Fruit fly (Drosophila melanogaster) whole organism, embryonic: ENCODE data around the gene JMJD5.

Experiments
- CG10462 ChIP-seq: fragments of 200-800 bp; sonication (Bioruptor generic); optimal IDR thresholded peaks from 2 replicates; lab custom pipeline; 2016; ENCODE audit warnings: missing biosample characterization, missing genetic modification characterization
- CG11456 ChIP-seq: fragments of 200-800 bp; sonication (Bioruptor generic); IDR thresholded peaks from 3 replicates; pipeline ENCODE4 v1.3.6; 2022; ENCODE audit warnings: missing biosample characterization, missing genetic modification characterization
- CG12219 ChIP-seq: fragments of 200-800 bp; sonication (Bioruptor generic); optimal IDR thresholded peaks from 3 replicates; lab custom pipeline; 2018; ENCODE audit warnings: missing biosample characterization, mild to moderate bottlenecking, missing genetic modification characterization
- CG1233 ChIP-seq: fragments of 200-800 bp; sonication (Bioruptor generic); optimal IDR thresholded peaks from 4 replicates; lab custom pipeline; 2018; ENCODE audit warnings: missing biosample characterization, mild to moderate bottlenecking, missing genetic modification characterization
- CG15479 ChIP-seq: fragments of 200-800 bp; sonication (Bioruptor generic); optimal IDR thresholded peaks from 3 replicates; lab custom pipeline; 2019; ENCODE audit warnings: missing biosample characterization, mild to moderate bottlenecking, missing genetic modification characterization, moderate library complexity
- CG17361 ChIP-seq: fragments of 200-800 bp; sonication (Bioruptor generic); IDR thresholded peaks from 3 replicates; pipeline ENCODE4 v1.3.6; 2022; ENCODE audit warnings: missing biosample characterization, missing genetic modification characterization
- CG2129 ChIP-seq: fragments of 200-800 bp; sonication (Bioruptor generic); IDR thresholded peaks from 2 replicates; pipeline ENCODE4 v1.3.6; 2022; ENCODE audit warnings: missing biosample characterization, missing genetic modification characterization; ENCODE audit not compliant: partially characterized antibody
- CG3065 ChIP-seq: fragments of 200-800 bp; sonication (Bioruptor generic); optimal IDR thresholded peaks from 2 replicates; lab custom pipeline; 2016; ENCODE audit warnings: missing biosample characterization, missing genetic modification characterization
- CG3995 ChIP-seq: fragments of 200-800 bp; sonication (Bioruptor generic); optimal IDR thresholded peaks from 3 replicates; lab custom pipeline; 2016; ENCODE audit warnings: missing biosample characterization, missing genetic modification characterization
- CG4282 ChIP-seq: fragments of 200-800 bp; sonication (Bioruptor generic); optimal IDR thresholded peaks from 2 replicates; lab custom pipeline; 2016; ENCODE audit warnings: missing biosample characterization, missing genetic modification characterization
- CG6765 ChIP-seq: fragments of 200-800 bp; sonication (Bioruptor generic); optimal IDR thresholded peaks from 3 replicates; lab custom pipeline; 2017; ENCODE audit warnings: missing biosample characterization, mild to moderate bottlenecking, missing genetic modification characterization
- CG8089 ChIP-seq: fragments of 200-800 bp; sonication (Bioruptor generic); optimal IDR thresholded peaks from 3 replicates; lab custom pipeline; 2016; ENCODE audit warnings: missing biosample characterization, missing genetic modification characterization
- CG8388 ChIP-seq: fragments of 200-800 bp; sonication (Bioruptor generic); optimal IDR thresholded peaks from 2 replicates; lab custom pipeline; 2019; ENCODE audit warnings: missing biosample characterization, mild to moderate bottlenecking, missing genetic modification characterization, moderate library complexity
- CG9932 ChIP-seq: fragments of 200-800 bp; sonication (Bioruptor generic); IDR thresholded peaks from 2 replicates; pipeline ENCODE4 v1.3.6; 2022; ENCODE audit warnings: missing biosample characterization, missing genetic modification characterization
- CHES-1-like ChIP-seq: fragments of 200-800 bp; sonication (Bioruptor generic); optimal IDR thresholded peaks from 2 replicates; lab custom pipeline; 2016; ENCODE audit warnings: missing biosample characterization, missing genetic modification characterization
- CTCF ChIP-seq: fragments of 200-800 bp; sonication (Bioruptor generic); optimal IDR thresholded peaks from 2 replicates; lab custom pipeline; 2017; ENCODE audit warnings: missing biosample characterization, mild to moderate bottlenecking, missing genetic modification characterization, moderate library complexity
- Dbx ChIP-seq: fragments of 200-800 bp; sonication (Bioruptor generic); IDR thresholded peaks from 3 replicates; pipeline ENCODE4 v1.3.6; 2022; ENCODE audit warnings: missing biosample characterization, missing genetic modification characterization
- Deaf1 ChIP-seq: fragments of 200-800 bp; optimal IDR thresholded peaks from 3 replicates; lab custom pipeline; 2019; ENCODE audit warnings: missing biosample characterization, mild to moderate bottlenecking, missing genetic modification characterization, moderate library complexity
- GATAe ChIP-seq: fragments of 200-800 bp; sonication (Bioruptor generic); conservative IDR thresholded peaks from 2 replicates; pipeline ENCODE4 v1.3.6; 2022; ENCODE audit warnings: missing biosample characterization, missing genetic modification characterization
- H2.0 ChIP-seq: fragments of 200-800 bp; sonication (Bioruptor generic); IDR thresholded peaks from 2 replicates; pipeline ENCODE4 v1.3.6; 2022; ENCODE audit warnings: missing biosample characterization, missing genetic modification characterization
- HmgD ChIP-seq: fragments of 200-800 bp; sonication (Bioruptor generic); optimal IDR thresholded peaks from 3 replicates; lab custom pipeline; 2016; ENCODE audit warnings: missing biosample characterization, missing genetic modification characterization
- Hr51 ChIP-seq, 2 experiments: fragments of 200-800 bp; sonication (Bioruptor generic); optimal IDR thresholded peaks; 2 replicates in 1 of 2; 3 replicates in 1 of 2; lab custom pipeline; 2016 to 2018; ENCODE audit warnings: missing biosample characterization in 2 of 2, missing genetic modification characterization in 2 of 2, mild to moderate bottlenecking in 1 of 2, moderate library complexity in 1 of 2
- MESR4 ChIP-seq: fragments of 200-800 bp; sonication (Bioruptor generic); optimal IDR thresholded peaks from 2 replicates; lab custom pipeline; 2018; ENCODE audit warnings: missing biosample characterization, mild to moderate bottlenecking, missing genetic modification characterization, moderate library complexity
- NC2α ChIP-seq: fragments of 200-800 bp; sonication (Bioruptor generic); optimal IDR thresholded peaks from 2 replicates; lab custom pipeline; 2016; ENCODE audit warnings: missing biosample characterization, missing genetic modification characterization
- Rfx ChIP-seq: fragments of 200-800 bp; sonication (Bioruptor generic); IDR thresholded peaks from 2 replicates; pipeline ENCODE4 v1.3.6; 2022; ENCODE audit warnings: missing biosample characterization, missing genetic modification characterization
- Sox102F ChIP-seq: fragments of 200-800 bp; sonication (Bioruptor generic); optimal IDR thresholded peaks from 2 replicates; lab custom pipeline; 2018; ENCODE audit warnings: missing biosample characterization, mild to moderate bottlenecking, missing genetic modification characterization, moderate library complexity
- Sry-δ ChIP-seq: fragments of 200-800 bp; sonication (Bioruptor generic); optimal IDR thresholded peaks from 2 replicates; lab custom pipeline; 2016; ENCODE audit warnings: missing biosample characterization, missing genetic modification characterization
- Usf ChIP-seq: fragments of 200-800 bp; sonication (Bioruptor generic); optimal IDR thresholded peaks from 2 replicates; lab custom pipeline; 2017; ENCODE audit warnings: missing genotype, missing biosample characterization, missing genetic modification characterization
- Xbp1 ChIP-seq: fragments of 200-800 bp; sonication (Bioruptor generic); optimal IDR thresholded peaks from 3 replicates; lab custom pipeline; 2016; ENCODE audit warnings: missing biosample characterization, mild to moderate bottlenecking, missing genetic modification characterization
- bcd ChIP-seq: fragments of 200-800 bp; sonication (Bioruptor generic); optimal IDR thresholded peaks from 2 replicates; lab custom pipeline; 2017; ENCODE audit warnings: missing biosample characterization, mild to moderate bottlenecking, missing genetic modification characterization
- br ChIP-seq: fragments of >200 bp; optimal IDR thresholded peaks from 2 replicates; lab custom pipeline; 2017
- ems ChIP-seq: fragments of 200-800 bp; sonication (Bioruptor generic); optimal IDR thresholded peaks from 3 replicates; lab custom pipeline; 2016; ENCODE audit warnings: missing biosample characterization, missing genetic modification characterization
- ftz-f1 ChIP-seq: fragments of 200-800 bp; sonication (Bioruptor generic); optimal IDR thresholded peaks from 2 replicates; lab custom pipeline; 2016; ENCODE audit warnings: missing biosample characterization, missing genetic modification characterization
- inv ChIP-seq: fragments of 200-800 bp; sonication (Bioruptor generic); IDR thresholded peaks from 2 replicates; pipeline ENCODE4 v1.3.6; 2022; ENCODE audit warnings: missing biosample characterization, missing genetic modification characterization; ENCODE audit not compliant: partially characterized antibody
- p53 ChIP-seq: fragments of 200-800 bp; sonication (Bioruptor generic); optimal IDR thresholded peaks from 2 replicates; lab custom pipeline; 2016; ENCODE audit warnings: missing biosample characterization, missing genetic modification characterization
- pho ChIP-seq: fragments of 200-800 bp; sonication (Bioruptor generic); optimal IDR thresholded peaks from 2 replicates; lab custom pipeline; 2016; ENCODE audit warnings: missing biosample characterization, missing genetic modification characterization
- psq ChIP-seq: fragments of 200-800 bp; sonication (Bioruptor generic); optimal IDR thresholded peaks from 2 replicates; lab custom pipeline; 2017; ENCODE audit warnings: missing biosample characterization, missing genetic modification characterization
- pzg ChIP-seq: fragments of 200-800 bp; sonication (Bioruptor generic); optimal IDR thresholded peaks from 3 replicates; lab custom pipeline; 2018; ENCODE audit warnings: missing biosample characterization, mild to moderate bottlenecking, missing genetic modification characterization, moderate library complexity
- ranshi ChIP-seq: fragments of 200-800 bp; sonication (Bioruptor generic); IDR thresholded peaks from 2 replicates; pipeline ENCODE4 v1.3.6; 2022; ENCODE audit warnings: missing biosample characterization, missing genetic modification characterization
- row ChIP-seq: fragments of 200-800 bp; sonication (Bioruptor generic); IDR thresholded peaks from 3 replicates; pipeline ENCODE4 v1.3.6; 2022; ENCODE audit warnings: missing biosample characterization, missing genetic modification characterization
- scrt ChIP-seq: fragments of 200-800 bp; sonication (Bioruptor generic); optimal IDR thresholded peaks from 2 replicates; lab custom pipeline; 2018; ENCODE audit warnings: missing biosample characterization, mild to moderate bottlenecking, missing genetic modification characterization, moderate library complexity
- sug ChIP-seq: fragments of 200-800 bp; optimal IDR thresholded peaks from 2 replicates; lab custom pipeline; 2019; ENCODE audit warnings: missing biosample characterization, mild to moderate bottlenecking, missing genetic modification characterization, moderate library complexity
- tll ChIP-seq, 2 experiments: fragments of 200-800 bp in 1 of 2; fragments of >200 bp in 1 of 2; sonication (Bioruptor generic) in 1 of 2; optimal IDR thresholded peaks; 2 replicates each; lab custom pipeline; 2017 to 2019; ENCODE audit warnings: missing biosample characterization in 2 of 2, missing genetic modification characterization in 2 of 2, mild to moderate bottlenecking in 1 of 2, moderate library complexity in 1 of 2

JMJD5 gene

DNA sequence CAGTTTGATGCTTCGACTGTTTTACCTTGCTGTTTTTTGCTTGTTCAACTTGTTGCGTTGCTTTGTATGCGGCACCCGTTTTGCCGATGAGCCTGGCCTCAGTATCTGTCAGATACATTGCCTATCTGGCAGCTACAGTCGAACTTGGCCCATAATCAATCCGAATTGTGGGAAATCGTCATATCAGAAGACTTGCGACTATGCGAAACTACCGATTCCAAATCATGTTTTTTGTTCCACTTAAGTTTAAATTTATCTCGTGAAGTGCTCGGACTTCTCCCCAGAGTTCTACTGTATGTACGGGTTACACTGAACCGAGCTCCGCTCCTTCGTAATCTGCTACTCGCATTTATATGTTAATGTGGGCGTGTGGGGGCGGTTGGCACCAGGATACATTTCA, 43.1 kb upstream of the JMJD5 start (continued):
- no peak for TF ChIP-seq CG4282 (GFP tag; lab: Kevin White, UChicago)
- no peak for TF ChIP-seq Deaf1 (tag; lab: Kevin White, UChicago)
- no peak for TF ChIP-seq H2.0 (GFP tag; lab: Robert Waterston, UW)
- TF ChIP-seq psq (GFP tag; lab: Kevin White, UChicago) = no peak
- peak; percentile 54; the same call in 2 of the 3 replicates for TF ChIP-seq Dbx
- no peak for TF ChIP-seq MESR4
- TF ChIP-seq br (lab: Kevin White, UChicago) = no peak
- no peak for TF ChIP-seq CG10462 (GFP tag; lab: Kevin White, UChicago)
- no peak for TF ChIP-seq CG3065 (GFP tag; lab: Kevin White, UChicago)
- TF ChIP-seq Hr51 (GFP tag; optimal IDR thresholded peaks at IDR 0.05; lab: Kevin White, UChicago) = no peak
- TF ChIP-seq pzg (GFP tag; lab: Kevin White, UChicago) = no peak
- TF ChIP-seq bcd = no peak
- no peak for TF ChIP-seq HmgD (GFP tag; lab: Kevin White, UChicago)
- no peak for TF ChIP-seq pho (GFP tag; lab: Kevin White, UChicago)
- TF ChIP-seq ems (GFP tag; lab: Kevin White, UChicago) = no peak
- TF ChIP-seq CG2129 (GFP tag; lab: Robert Waterston, UW) = no peak
- 0 out of 3 replicates have a peak, but pooled peaks have one; percentile 4 for TF ChIP-seq CG11456 (GFP tag; lab: Robert Waterston, UW)
- no peak for TF ChIP-seq NC2α
- TF ChIP-seq CG3995 (GFP tag; lab: Kevin White, UChicago) = no peak
- TF ChIP-seq CG15479 (GFP tag; lab: Kevin White, UChicago) = no peak
- peak; percentile 66 for TF ChIP-seq Rfx
- no peak for TF ChIP-seq CG12219
- TF ChIP-seq Xbp1 (GFP tag; lab: Kevin White, UChicago) = no peak
- TF ChIP-seq sug = no peak
- TF ChIP-seq CG8089 (GFP tag; lab: Kevin White, UChicago) = no peak
- TF ChIP-seq GATAe (GFP tag; lab: Robert Waterston, UW) = 0 out of 2 replicates have a peak, but pooled peaks have one; percentile 10
- peak; percentile 23; the same call in 1 of the 2 replicates for TF ChIP-seq CG9932 (GFP tag; lab: Robert Waterston, UW)
- TF ChIP-seq inv (GFP tag; lab: Robert Waterston, UW) = no peak
- no peak for TF ChIP-seq Sry-δ (GFP tag; lab: Kevin White, UChicago)
- no peak for TF ChIP-seq CG17361 (GFP tag; lab: Robert Waterston, UW)
- no peak for TF ChIP-seq CG1233 (GFP tag; lab: Kevin White, UChicago)
- no peak for TF ChIP-seq CTCF (GFP tag; lab: Kevin White, UChicago)
- TF ChIP-seq tll (GFP tag; optimal IDR thresholded peaks at IDR 0.05; lab: Kevin White, UChicago) = no peak
- TF ChIP-seq CHES-1-like (GFP tag; lab: Kevin White, UChicago) = no peak
- no peak for TF ChIP-seq p53 (GFP tag; lab: Kevin White, UChicago)
- TF ChIP-seq ftz-f1 = no peak
- no peak for TF ChIP-seq ranshi (GFP tag; lab: Robert Waterston, UW)
- TF ChIP-seq scrt = peak; percentile 75
- no peak for TF ChIP-seq Sox102F (GFP tag; lab: Kevin White, UChicago)
- no peak for TF ChIP-seq Usf (GFP tag; lab: Kevin White, UChicago)
- TF ChIP-seq CG6765 = no peak
- no peak for TF ChIP-seq CG8388 (GFP tag; lab: Kevin White, UChicago)
- no peak for TF ChIP-seq row (GFP tag; lab: Robert Waterston, UW)
- TF ChIP-seq, all 482 proteins: peak for 32
